Worm (Caenorhabditis elegans) whole organism, mixed stage, embryonic: ENCODE results near the gene ddi-1.

Experiments
- M03D4.4 ChIP-seq: sonication (generic microtip); optimal IDR thresholded peaks from 2 replicates; lab custom pipeline; 2017; ENCODE audit warnings: mild to moderate bottlenecking, missing genetic modification characterization, missing compliant biosample characterization
- bed-3 ChIP-seq: fragments of 200-800 bp; sonication (Bioruptor generic); optimal IDR thresholded peaks from 3 replicates; lab custom pipeline; 2018; ENCODE audit warnings: mild to moderate bottlenecking, missing genetic modification characterization, moderate library complexity, missing compliant biosample characterization
- blmp-1 ChIP-seq: fragments of 150-350 bp; optimal IDR thresholded peaks from 2 replicates; lab custom pipeline; 2014; ENCODE audit warnings: missing biosample characterization, missing genetic modification characterization
- ceh-39 ChIP-seq: fragments of 150-350 bp; optimal IDR thresholded peaks from 2 replicates; lab custom pipeline; 2014; ENCODE audit warnings: missing biosample characterization, missing genetic modification characterization
- ceh-43 ChIP-seq: fragments of 200-800 bp; sonication (Bioruptor generic); optimal IDR thresholded peaks from 2 replicates; lab custom pipeline; 2018; ENCODE audit warnings: mild to moderate bottlenecking, missing genetic modification characterization, moderate library complexity, missing compliant biosample characterization
- ceh-83 ChIP-seq: fragments of 200-800 bp; sonication (Bioruptor generic); optimal IDR thresholded peaks from 2 replicates; lab custom pipeline; 2018; ENCODE audit warnings: mild to moderate bottlenecking, missing genetic modification characterization, missing compliant biosample characterization
- ces-1 ChIP-seq: fragments of 150-350 bp; optimal IDR thresholded peaks from 2 replicates; lab custom pipeline; 2014; ENCODE audit warnings: missing biosample characterization, missing genetic modification reagents, missing genetic modification characterization
- cnd-1 ChIP-seq: fragments of 200-800 bp; sonication (Bioruptor generic); optimal IDR thresholded peaks from 2 replicates; lab custom pipeline; 2018; ENCODE audit warnings: mild to moderate bottlenecking, missing genetic modification characterization, missing compliant biosample characterization
- drap-1 ChIP-seq: fragments of 200-800 bp; sonication (Bioruptor generic); optimal IDR thresholded peaks from 3 replicates; lab custom pipeline; 2018; ENCODE audit warnings: mild to moderate bottlenecking, missing genetic modification characterization, missing compliant biosample characterization
- elt-1 ChIP-seq: sonication (generic microtip); optimal IDR thresholded peaks from 2 replicates; lab custom pipeline; 2017; ENCODE audit warnings: missing genetic modification characterization, mild to moderate bottlenecking, missing compliant biosample characterization, antibody characterized with exemption, moderate library complexity, borderline replicate concordance; ENCODE audit not compliant: insufficient read depth
- elt-3 ChIP-seq: fragments of 150-350 bp; optimal IDR thresholded peaks from 2 replicates; lab custom pipeline; 2014; ENCODE audit warnings: missing biosample characterization, missing genetic modification characterization
- flh-1 ChIP-seq: fragments of 200-800 bp; sonication (Bioruptor generic); optimal IDR thresholded peaks from 2 replicates; lab custom pipeline; 2018; ENCODE audit warnings: mild to moderate bottlenecking, missing genetic modification characterization, moderate library complexity, missing compliant biosample characterization
- ham-2 ChIP-seq: fragments of 200-800 bp; sonication (Bioruptor generic); optimal IDR thresholded peaks from 2 replicates; lab custom pipeline; 2018; ENCODE audit warnings: mild to moderate bottlenecking, missing genetic modification characterization, missing compliant biosample characterization
- hlh-1 ChIP-seq: fragments of 150-350 bp; optimal IDR thresholded peaks from 2 replicates; lab custom pipeline; 2014; ENCODE audit warnings: missing biosample characterization, missing genetic modification reagents, missing genetic modification characterization
- lin-13 ChIP-seq: fragments of 150-350 bp; optimal IDR thresholded peaks from 2 replicates; lab custom pipeline; 2014; ENCODE audit warnings: missing biosample characterization, missing genetic modification characterization
- lsy-2 ChIP-seq: fragments of 150-350 bp; optimal IDR thresholded peaks from 2 replicates; lab custom pipeline; 2014; ENCODE audit warnings: missing biosample characterization, missing genetic modification characterization
- mep-1 ChIP-seq: fragments of 150-350 bp; optimal IDR thresholded peaks from 2 replicates; lab custom pipeline; 2017; ENCODE audit warnings: missing biosample characterization, missing genetic modification reagents, missing genetic modification characterization, inconsistent platforms
- nhr-12 ChIP-seq: fragments of 150-350 bp; optimal IDR thresholded peaks from 2 replicates; lab custom pipeline; 2014; ENCODE audit warnings: missing biosample characterization, missing genetic modification characterization
- nhr-2 ChIP-seq: fragments of 150-350 bp; optimal IDR thresholded peaks from 2 replicates; lab custom pipeline; 2014; ENCODE audit warnings: missing biosample characterization, missing genetic modification characterization
- nhr-237 ChIP-seq: fragments of 150-350 bp; optimal IDR thresholded peaks from 2 replicates; lab custom pipeline; 2014; ENCODE audit warnings: missing biosample characterization, missing genetic modification characterization
- nhr-76 ChIP-seq: sonication (generic microtip); optimal IDR thresholded peaks from 2 replicates; lab custom pipeline; 2017; ENCODE audit warnings: missing biosample characterization, missing genetic modification characterization
- pha-4 ChIP-seq: fragments of 150-350 bp; optimal IDR thresholded peaks from 2 replicates; lab custom pipeline; 2018; ENCODE audit warnings: missing biosample characterization, missing genetic modification reagents, missing genetic modification characterization
- tbx-8 ChIP-seq: fragments of 200-800 bp; sonication (Bioruptor generic); optimal IDR thresholded peaks from 2 replicates; lab custom pipeline; 2018; ENCODE audit warnings: mild to moderate bottlenecking, missing genetic modification characterization, moderate library complexity, missing compliant biosample characterization
- unc-120 ChIP-seq: sonication (generic microtip); optimal IDR thresholded peaks from 2 replicates; lab custom pipeline; 2017; ENCODE audit warnings: missing genetic modification characterization, missing compliant biosample characterization; ENCODE audit not compliant: poor library complexity, severe bottlenecking
- unc-39 ChIP-seq: fragments of 150-350 bp; optimal IDR thresholded peaks from 2 replicates; lab custom pipeline; 2014; ENCODE audit warnings: missing biosample characterization, missing genetic modification characterization
- unc-62 ChIP-seq: fragments of 150-350 bp; optimal IDR thresholded peaks from 2 replicates; lab custom pipeline; 2014; ENCODE audit warnings: missing biosample characterization, missing genetic modification reagents, missing genetic modification characterization
- zip-8 ChIP-seq: fragments of 150-350 bp; optimal IDR thresholded peaks from 2 replicates; lab custom pipeline; 2014; ENCODE audit warnings: missing biosample characterization, missing genetic modification characterization
- ztf-11 ChIP-seq: fragments of 150-350 bp; optimal IDR thresholded peaks from 2 replicates; lab custom pipeline; 2014; ENCODE audit warnings: missing biosample characterization, missing genetic modification characterization

Gene ddi-1

ce11 chrIV:6529832-6530231, 7.2 kb downstream of the ddi-1 start:
- TF ChIP-seq mep-1 (tag; lab: Kevin White, UChicago) (no peak), ztf-11 (tag; lab: Kevin White, UChicago) (no peak), nhr-237 (no peak), cnd-1 (tag; lab: Kevin White, UChicago) (no peak)

- TF ChIP-seq lin-13 (no peak), nhr-12 (tag; lab: Kevin White, UChicago) (no peak), zip-8 (no peak), pha-4 (tag; lab: Kevin White, UChicago) (no peak), mep-1 (tag; lab: Kevin White, UChicago) (no peak), nhr-237 (no peak), elt-3 (tag; lab: Kevin White, UChicago) (no peak), ceh-43 (GFP tag; lab: Kevin White, UChicago) (no peak), ham-2 (GFP tag; lab: Kevin White, UChicago) (no peak), M03D4.4 (no peak), bed-3 (GFP tag; lab: Kevin White, UChicago) (no peak), lsy-2 (tag; lab: Kevin White, UChicago) (no peak), nhr-76 (tag; lab: Kevin White, UChicago) (no peak), unc-62 (GFP tag; lab: Kevin White, UChicago) (no peak)
Observed at ce11 chrIV:6531450-6531849, 8.8 kb downstream of the ddi-1 start, which contains the start of gene C01G5.4. Gene C01G5.4, plus strand, starts transcription at chrIV:6531750.

- TF ChIP-seq M03D4.4 (no peak), lin-13 (no peak), ceh-83 (GFP tag; lab: Kevin White, UChicago) (no peak), tbx-8 (no peak), flh-1 (GFP tag; lab: Kevin White, UChicago) (no peak), pha-4 (tag; lab: Kevin White, UChicago) (no peak), ceh-39 (tag; lab: Kevin White, UChicago) (no peak), zip-8 (no peak), ces-1 (GFP tag; lab: Kevin White, UChicago) (no peak), unc-120 (tag; lab: Kevin White, UChicago) (no peak), hlh-1 (tag; lab: Kevin White, UChicago) (no peak), elt-1 (tag; lab: Kevin White, UChicago) (no peak), elt-3 (tag; lab: Kevin White, UChicago) (no peak), unc-62 (GFP tag; lab: Kevin White, UChicago) (no peak), nhr-12 (tag; lab: Kevin White, UChicago) (no peak), nhr-2 (tag; lab: Kevin White, UChicago) (no peak), lsy-2 (tag; lab: Kevin White, UChicago) (no peak)
Observed at ce11 chrIV:6535908-6536307, 13.2 kb downstream of the ddi-1 start, which contains the start of gene C01G5.3. Gene C01G5.3, plus strand, starts transcription at chrIV:6536208.

ce11 chrIV:6541435-6541834, 18.8 kb downstream of the ddi-1 start, which contains the start of gene C01G5.25:
Gene C01G5.25, plus strand, starts transcription at chrIV:6541684.
- TF ChIP-seq unc-62 (GFP tag; lab: Kevin White, UChicago) = no peak
- TF ChIP-seq drap-1 = no peak
- TF ChIP-seq ceh-83 (GFP tag; lab: Kevin White, UChicago) = no peak

- no peak for TF ChIP-seq cnd-1 (tag; lab: Kevin White, UChicago)
- TF ChIP-seq ces-1 (GFP tag; lab: Kevin White, UChicago) = peak; percentile 92
Observed at ce11 chrIV:6542962-6543361, 20.3 kb downstream of the ddi-1 start.

ce11 chrIV:6547397-6547796, 24.7 kb downstream of the ddi-1 start:
- TF ChIP-seq ces-1 (GFP tag; lab: Kevin White, UChicago) (peak; percentile 74), flh-1 (GFP tag; lab: Kevin White, UChicago) (no peak)

ce11 chrIV:6548609-6549008, 25.9 kb downstream of the ddi-1 start, which contains the start of gene fan-1:
Gene fan-1, plus strand, starts transcription at chrIV:6548686.
- TF ChIP-seq blmp-1 (tag; lab: Kevin White, UChicago) (no peak), ham-2 (GFP tag; lab: Kevin White, UChicago) (no peak), elt-1 (tag; lab: Kevin White, UChicago) (peak; percentile 14), ceh-43 (GFP tag; lab: Kevin White, UChicago) (no peak), nhr-237 (peak; percentile 28), pha-4 (tag; lab: Kevin White, UChicago) (peak; percentile 9), mep-1 (tag; lab: Kevin White, UChicago) (peak; percentile 36), unc-39 (no peak), nhr-12 (tag; lab: Kevin White, UChicago) (no peak), bed-3 (GFP tag; lab: Kevin White, UChicago) (no peak), ces-1 (GFP tag; lab: Kevin White, UChicago) (peak; percentile 50), lsy-2 (tag; lab: Kevin White, UChicago) (no peak)
